Fruit fly (Drosophila melanogaster): ENCODE results near the gene dls.

The dls gene

DNA sequence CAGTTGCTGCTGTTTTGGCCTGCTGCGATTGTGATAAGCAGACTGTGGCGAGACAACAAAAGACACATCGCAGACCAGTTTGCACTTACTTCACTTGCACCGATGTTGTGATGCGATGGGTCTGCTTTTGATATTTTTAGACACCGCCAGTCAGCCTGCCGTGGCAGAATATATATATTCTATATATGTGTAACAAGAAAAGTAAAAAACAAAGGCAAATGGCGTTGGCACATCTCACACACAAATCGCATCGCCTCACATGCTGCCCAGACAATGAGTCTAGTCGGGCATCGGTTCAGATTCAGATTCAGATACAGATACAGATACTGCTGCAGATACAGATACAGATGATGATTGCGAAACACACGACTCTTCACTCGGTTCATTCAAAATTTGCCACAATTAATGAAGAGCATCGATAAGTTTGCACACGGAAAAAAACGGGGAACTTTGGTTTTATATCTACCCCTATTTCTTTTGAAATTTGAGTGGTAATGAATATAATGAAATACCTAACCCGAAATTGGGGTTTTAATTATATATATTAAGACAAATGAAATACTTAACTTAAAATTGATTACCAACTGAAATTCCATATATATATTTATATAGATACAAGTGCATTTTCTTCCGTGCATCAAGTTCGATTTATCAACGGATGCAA is 33.3 kb upstream of the dls start:
- TF ChIP-seq Hnf4 (GFP tag; optimal IDR thresholded peaks at IDR 0.05) = peak; percentile 7
- no peak for TF ChIP-seq Rel (GFP tag; optimal IDR thresholded peaks at IDR 0.05)
- peak; percentile 13 for TF ChIP-seq Rel (tag; optimal IDR thresholded peaks at IDR 0.05)
- TF ChIP-seq Sp1 (GFP tag; optimal IDR thresholded peaks at IDR 0.05) = peak; percentile 4
- peak; percentile 33 for TF ChIP-seq CrebA (GFP tag; optimal IDR thresholded peaks at IDR 0.05; ENCODE audit: borderline replicate concordance)
- TF ChIP-seq dl (GFP tag; optimal IDR thresholded peaks at IDR 0.05; ENCODE audit: insufficient read depth in 1 of 2, partially characterized antibody in 2 of 2) = peak in 1 of 2 experiments; percentile 8
- TF ChIP-seq br (GFP tag; optimal IDR thresholded peaks at IDR 0.05) = peak; percentile 31
- no peak for TF ChIP-seq sage (GFP tag; optimal IDR thresholded peaks at IDR 0.05)
- TF ChIP-seq OdsH (GFP tag; optimal IDR thresholded peaks at IDR 0.05) = peak; percentile 6
- no peak for TF ChIP-seq Abd-B (GFP tag; optimal IDR thresholded peaks at IDR 0.05)
- TF ChIP-seq Dif (GFP tag; optimal IDR thresholded peaks at IDR 0.05; ENCODE audit: partially characterized antibody) = no peak
- peak; percentile 5 for TF ChIP-seq HLH106 (tag; optimal IDR thresholded peaks at IDR 0.05)
- peak; percentile 4 for TF ChIP-seq fru (GFP tag; optimal IDR thresholded peaks at IDR 0.05)

DNA sequence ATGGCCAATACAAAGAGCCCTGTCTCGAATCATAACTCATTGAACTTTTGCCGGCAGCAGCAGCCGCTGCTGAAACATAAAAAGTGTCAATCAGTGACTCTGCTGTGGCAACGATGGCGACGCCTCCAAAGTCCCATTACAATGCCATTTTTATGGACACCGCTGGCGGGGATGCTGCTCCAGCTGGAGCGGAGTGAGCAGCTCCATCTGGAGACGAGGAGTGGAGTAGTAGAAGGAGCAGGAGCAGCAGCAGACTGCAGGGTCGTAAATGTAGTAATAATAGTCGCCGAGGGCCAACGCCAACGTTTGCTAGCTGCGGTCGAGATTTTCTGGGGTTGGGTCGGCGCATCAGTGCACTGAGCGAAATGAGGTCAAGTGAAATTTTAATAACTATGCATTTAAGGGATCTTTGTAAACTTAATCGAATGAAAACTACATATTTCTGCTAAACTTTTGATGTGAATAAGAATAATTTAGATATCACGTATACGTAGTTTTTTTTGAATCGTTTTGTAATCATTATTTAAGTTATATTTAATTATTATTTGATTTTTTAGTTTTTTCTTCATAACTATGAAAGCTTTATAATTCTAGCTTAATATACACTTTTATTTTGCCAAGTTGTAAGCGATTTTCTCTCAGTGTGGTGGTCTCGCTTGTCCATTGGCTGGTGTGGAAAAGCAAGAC is 32.5 kb upstream of the dls start:
- TF ChIP-seq jim (GFP tag; optimal IDR thresholded peaks at IDR 0.05) (no peak), Hnf4 (GFP tag; optimal IDR thresholded peaks at IDR 0.05) (no peak), ey (GFP tag; optimal IDR thresholded peaks at IDR 0.05) (no peak), Abd-B (GFP tag; optimal IDR thresholded peaks at IDR 0.05) (no peak), rgr (GFP tag; optimal IDR thresholded peaks at IDR 0.05) (no peak), HLH106 (tag; optimal IDR thresholded peaks at IDR 0.05) (no peak), Mio (GFP tag; optimal IDR thresholded peaks at IDR 0.05) (no peak), CG9705 (GFP tag; optimal IDR thresholded peaks at IDR 0.05) (no peak), dl (GFP tag; optimal IDR thresholded peaks at IDR 0.05; ENCODE audit: insufficient read depth in 1 of 2, partially characterized antibody in 2 of 2) (no peak), Hr78 (GFP tag; optimal IDR thresholded peaks at IDR 0.05) (no peak), usp (GFP tag; optimal IDR thresholded peaks at IDR 0.05) (no peak), dsf (GFP tag; optimal IDR thresholded peaks at IDR 0.05; ENCODE audit: borderline replicate concordance) (no peak), Rel (GFP tag; optimal IDR thresholded peaks at IDR 0.05) (no peak), Rel (tag; optimal IDR thresholded peaks at IDR 0.05) (no peak), br (GFP tag; optimal IDR thresholded peaks at IDR 0.05) (no peak)

DNA sequence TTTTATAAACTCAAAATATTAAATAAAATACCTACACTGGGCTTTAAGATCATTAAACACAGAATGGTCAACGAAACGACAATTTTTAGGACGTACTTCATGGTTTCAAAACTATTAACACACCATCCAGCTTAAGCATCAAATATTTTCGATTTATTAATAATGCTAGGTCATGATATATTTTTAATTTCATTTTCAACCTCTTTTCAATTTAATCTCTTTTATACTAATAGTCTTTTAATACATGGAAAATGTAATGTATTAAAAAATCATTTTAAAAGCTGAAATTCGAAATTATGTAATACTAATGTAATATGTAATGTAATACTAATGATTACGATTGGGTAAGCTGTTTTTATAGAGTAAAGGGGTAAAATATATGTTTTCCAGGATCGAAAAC is 31.1 kb upstream of the dls start, which contains the start of gene CG33796:
Gene CG33796 (minus strand): TSS at position 101 of the 400 bp plus-strand sequence.
- TF ChIP-seq br (GFP tag; optimal IDR thresholded peaks at IDR 0.05) (no peak), CG9705 (GFP tag; optimal IDR thresholded peaks at IDR 0.05) (no peak), brk (GFP tag; optimal IDR thresholded peaks at IDR 0.05) (no peak), Hnf4 (GFP tag; optimal IDR thresholded peaks at IDR 0.05) (no peak), sv (GFP tag; optimal IDR thresholded peaks at IDR 0.05) (no peak), HLH106 (tag; optimal IDR thresholded peaks at IDR 0.05) (no peak), dsf (GFP tag; optimal IDR thresholded peaks at IDR 0.05; ENCODE audit: borderline replicate concordance) (no peak), Abd-B (GFP tag; optimal IDR thresholded peaks at IDR 0.05) (no peak), GATAd (GFP tag; optimal IDR thresholded peaks at IDR 0.05) (no peak), dmrt93B (GFP tag; optimal IDR thresholded peaks at IDR 0.05) (no peak), Dif (GFP tag; optimal IDR thresholded peaks at IDR 0.05; ENCODE audit: partially characterized antibody) (no peak), woc (GFP tag; optimal IDR thresholded peaks at IDR 0.05) (no peak), CrebA (GFP tag; optimal IDR thresholded peaks at IDR 0.05; ENCODE audit: borderline replicate concordance) (no peak), psq (GFP tag; optimal IDR thresholded peaks at IDR 0.05) (no peak), pan (optimal IDR thresholded peaks at IDR 0.05) (no peak), dl (GFP tag; optimal IDR thresholded peaks at IDR 0.05; ENCODE audit: insufficient read depth in 1 of 2, partially characterized antibody in 2 of 2) (no peak), Hr83 (GFP tag; optimal IDR thresholded peaks at IDR 0.05; ENCODE audit: poor library complexity, severe bottlenecking) (no peak), Mio (GFP tag; optimal IDR thresholded peaks at IDR 0.05) (no peak)

- TF ChIP-seq dmrt93B (GFP tag; optimal IDR thresholded peaks at IDR 0.05) (no peak), usp (GFP tag; optimal IDR thresholded peaks at IDR 0.05) (no peak), foxo (GFP tag; optimal IDR thresholded peaks at IDR 0.05) (no peak), CrebA (GFP tag; optimal IDR thresholded peaks at IDR 0.05; ENCODE audit: borderline replicate concordance) (no peak), pan (optimal IDR thresholded peaks at IDR 0.05) (no peak), OdsH (GFP tag; optimal IDR thresholded peaks at IDR 0.05) (no peak), Dif (GFP tag; optimal IDR thresholded peaks at IDR 0.05; ENCODE audit: partially characterized antibody) (no peak), brk (GFP tag; optimal IDR thresholded peaks at IDR 0.05) (no peak), CG9705 (GFP tag; optimal IDR thresholded peaks at IDR 0.05) (no peak), Jra (GFP tag; optimal IDR thresholded peaks at IDR 0.05) (no peak), Hnf4 (GFP tag; optimal IDR thresholded peaks at IDR 0.05) (no peak), HLH106 (tag; optimal IDR thresholded peaks at IDR 0.05) (no peak), dl (GFP tag; optimal IDR thresholded peaks at IDR 0.05; ENCODE audit: insufficient read depth in 1 of 2, partially characterized antibody in 2 of 2) (no peak)
These were observed 29.8 kb upstream of the dls start, which contains the start of gene CG33795 for dm6 chr3L:16171280-16171679. CG33795 (minus strand) TSS chr3L:16171380.

Data from whole organism, wandering third instar larva.